Fruit fly (Drosophila melanogaster) Kc167 (cell line): Measurements from ENCODE around the gene CG42713.

ENCODE experiments used
- Sin3A ChIP-seq: fragments of >200 bp; optimal IDR thresholded peaks from 2 replicates; lab custom pipeline; 2018; ENCODE audit warnings: missing external identifiers
- insv ChIP-seq: fragments of >200 bp; optimal IDR thresholded peaks from 3 replicates; lab custom pipeline; 2018; ENCODE audit warnings: missing external identifiers

dm6 chr2L:8842262-8842561 lies 49.0 kb upstream of the CG42713 start:
- TF ChIP-seq Sin3A (lab: Kevin White, UChicago) (no peak), insv (no peak)
